Fruit fly (Drosophila melanogaster): ENCODE measurements around the gene CG12259.

The CG12259 gene

dm6 chr3R:27916355-27917019 is 4.4 kb downstream of the CG12259 start, which contains the start of the genes CG5003 and mRpS22 (continued):
- TF ChIP-seq CG10979 (tag; optimal IDR thresholded peaks at IDR 0.05) (peak; percentile 40), CG6854 (GFP tag; optimal IDR thresholded peaks at IDR 0.05) (no peak), Ets65A (GFP tag) (peak; percentile 87), slp2 (GFP tag; optimal IDR thresholded peaks at IDR 0.05) (no peak), Hmx (GFP tag; optimal IDR thresholded peaks at IDR 0.05) (no peak), Lpt (GFP tag; optimal IDR thresholded peaks at IDR 0.05) (no peak), CG10209 (GFP tag; optimal IDR thresholded peaks at IDR 0.05) (peak; percentile 50), chm (GFP tag; IDR thresholded peaks at IDR 0.05) (peak; percentile 34; the same call in 1 of the 2 replicates), dm (GFP tag; optimal IDR thresholded peaks at IDR 0.05) (peak; percentile 12), Asciz (GFP tag; optimal IDR thresholded peaks at IDR 0.05) (no peak), rib (GFP tag; IDR thresholded peaks at IDR 0.05) (peak; percentile 20; the same call in 1 of the 2 replicates), CG2129 (GFP tag; IDR thresholded peaks at IDR 0.05; ENCODE audit: partially characterized antibody) (no peak), Chrac-16 (GFP tag; optimal IDR thresholded peaks at IDR 0.05) (peak; percentile 59), eve (GFP tag; optimal IDR thresholded peaks at IDR 0.05) (no peak), aop (GFP tag; IDR thresholded peaks at IDR 0.05) (no peak), Hsf (GFP tag; optimal IDR thresholded peaks at IDR 0.05) (peak; percentile 54), CG13775 (GFP tag; optimal IDR thresholded peaks at IDR 0.05) (peak; percentile 75), Dbx (GFP tag; IDR thresholded peaks at IDR 0.05) (peak; percentile 17; the same call in 2 of the 3 replicates), CG2875 (GFP tag; optimal IDR thresholded peaks at IDR 0.05) (peak; percentile 14), dpn (GFP tag; optimal IDR thresholded peaks at IDR 0.05) (peak in 1 of 2 experiments; percentile 52), CG16813 (GFP tag; IDR thresholded peaks at IDR 0.05; ENCODE audit: partially characterized antibody) (peak; percentile 46; the same call in 1 of the 3 replicates), gce (GFP tag; IDR thresholded peaks at IDR 0.05) (no peak), CG2678 (tag; optimal IDR thresholded peaks at IDR 0.05) (peak; percentile 78), CG10431 (GFP tag; optimal IDR thresholded peaks at IDR 0.05) (peak; percentile 16), CG8478 (optimal IDR thresholded peaks at IDR 0.05) (no peak), pho (GFP tag; optimal IDR thresholded peaks at IDR 0.05) (peak; percentile 16), mam (GFP tag; optimal IDR thresholded peaks at IDR 0.05) (no peak), CG2199 (GFP tag; IDR thresholded peaks at IDR 0.05) (no peak), Adf1 (GFP tag; IDR thresholded peaks at IDR 0.05) (no peak), CG18476 (GFP tag; optimal IDR thresholded peaks at IDR 0.05) (peak; percentile 57), CG1792 (GFP tag; optimal IDR thresholded peaks at IDR 0.05) (no peak), cas (GFP tag; IDR thresholded peaks at IDR 0.05) (0 out of 2 replicates have a peak, but pooled peaks have one; percentile 8), cg (GFP tag; optimal IDR thresholded peaks at IDR 0.05) (no peak), Lhr (GFP tag; optimal IDR thresholded peaks at IDR 0.05) (peak; percentile 24), grau (tag; optimal IDR thresholded peaks at IDR 0.05) (peak; percentile 68), CG12071 (GFP tag; optimal IDR thresholded peaks at IDR 0.05) (no peak), Gsc (GFP tag; IDR thresholded peaks at IDR 0.05) (no peak), dimm (GFP tag; IDR thresholded peaks at IDR 0.05) (no peak), cato (GFP tag; optimal IDR thresholded peaks at IDR 0.05; ENCODE audit: borderline replicate concordance) (peak; percentile 19), Sox102F (GFP tag; optimal IDR thresholded peaks at IDR 0.05) (peak; percentile 59), CG14441 (GFP tag; IDR thresholded peaks at IDR 0.05) (peak; percentile 29; the same call in 1 of the 2 replicates), CG9215 (GFP tag; IDR thresholded peaks at IDR 0.05) (peak; percentile 45), CG4820 (GFP tag; optimal IDR thresholded peaks at IDR 0.05) (peak; percentile 55), CG30403 (GFP tag; optimal IDR thresholded peaks at IDR 0.05) (peak; percentile 86), CG13894 (tag; optimal IDR thresholded peaks at IDR 0.05) (peak; percentile 24), CG15269 (tag; optimal IDR thresholded peaks at IDR 0.05) (peak; percentile 66), zfh2 (GFP tag; optimal IDR thresholded peaks at IDR 0.05) (peak; percentile 44), ara (GFP tag; IDR thresholded peaks at IDR 0.05) (no peak), gsb (GFP tag; IDR thresholded peaks at IDR 0.05) (no peak), Oaz (GFP tag; IDR thresholded peaks at IDR 0.05) (peak; percentile 35; the same call in 1 of the 2 replicates), CG12769 (tag; optimal IDR thresholded peaks at IDR 0.05) (no peak)

All from whole organism, embryonic.